Fruit fly (Drosophila melanogaster) whole organism, embryonic: ENCODE results near the gene cl.

ENCODE experiments used
- Atf6 ChIP-seq: fragments of 200-800 bp; sonication (Bioruptor generic); IDR thresholded peaks from 2 replicates; pipeline ENCODE4 v1.3.6; 2022; ENCODE audit warnings: missing biosample characterization, missing genetic modification characterization
- Bgb ChIP-seq: fragments of 200-800 bp; sonication (Bioruptor generic); IDR thresholded peaks from 2 replicates; pipeline ENCODE4 v1.3.6; 2022; ENCODE audit warnings: missing biosample characterization, missing genetic modification characterization; ENCODE audit not compliant: partially characterized antibody
- Bteb2 ChIP-seq: fragments of 200-800 bp; sonication (Bioruptor generic); optimal IDR thresholded peaks from 2 replicates; lab custom pipeline; 2016; ENCODE audit warnings: missing biosample characterization, missing genetic modification characterization
- CG10274 ChIP-seq: fragments of 200-800 bp; sonication (Bioruptor generic); optimal IDR thresholded peaks from 3 replicates; lab custom pipeline; 2017; ENCODE audit warnings: missing biosample characterization, mild to moderate bottlenecking, missing genetic modification characterization
- CG10979 ChIP-seq: fragments of 200-800 bp; sonication (Bioruptor generic); optimal IDR thresholded peaks from 2 replicates; lab custom pipeline; 2018; ENCODE audit warnings: missing biosample characterization, mild to moderate bottlenecking, missing genetic modification characterization, moderate library complexity
- CG11085 ChIP-seq: fragments of 200-800 bp; sonication (Bioruptor generic); IDR thresholded peaks from 2 replicates; pipeline ENCODE4 v1.3.6; 2022; ENCODE audit warnings: missing biosample characterization, missing genetic modification characterization
- CG11560 ChIP-seq: fragments of 200-800 bp; sonication (Bioruptor generic); IDR thresholded peaks from 3 replicates; pipeline ENCODE4 v1.3.6; 2022; ENCODE audit warnings: missing biosample characterization, missing genetic modification characterization
- CG14860 ChIP-seq: fragments of 200-800 bp; sonication (Bioruptor generic); IDR thresholded peaks from 3 replicates; pipeline ENCODE4 v1.3.6; 2022; ENCODE audit warnings: missing biosample characterization, missing genetic modification characterization; ENCODE audit not compliant: partially characterized antibody
- CG18476 ChIP-seq: fragments of 200-800 bp; sonication (Bioruptor generic); optimal IDR thresholded peaks from 2 replicates; lab custom pipeline; 2016; ENCODE audit warnings: missing biosample characterization, mild to moderate bottlenecking, missing genetic modification characterization
- CG2129 ChIP-seq: fragments of 200-800 bp; sonication (Bioruptor generic); IDR thresholded peaks from 2 replicates; pipeline ENCODE4 v1.3.6; 2022; ENCODE audit warnings: missing biosample characterization, missing genetic modification characterization; ENCODE audit not compliant: partially characterized antibody
- CG2875 ChIP-seq: fragments of 200-800 bp; sonication (Bioruptor generic); optimal IDR thresholded peaks from 2 replicates; lab custom pipeline; 2017; ENCODE audit warnings: missing biosample characterization, mild to moderate bottlenecking, missing genetic modification characterization, missing genetic modification reagents
- CG31441 ChIP-seq: fragments of 200-800 bp; sonication (Bioruptor generic); IDR thresholded peaks from 2 replicates; pipeline ENCODE4 v1.3.6; 2022; ENCODE audit warnings: missing biosample characterization, missing genetic modification characterization
- CG3407 ChIP-seq: fragments of 200-800 bp; sonication (Bioruptor generic); optimal IDR thresholded peaks from 2 replicates; lab custom pipeline; 2018; ENCODE audit warnings: missing biosample characterization, mild to moderate bottlenecking, missing genetic modification characterization
- CG3995 ChIP-seq: fragments of 200-800 bp; sonication (Bioruptor generic); optimal IDR thresholded peaks from 3 replicates; lab custom pipeline; 2016; ENCODE audit warnings: missing biosample characterization, missing genetic modification characterization
- CG5953 ChIP-seq: fragments of 200-800 bp; sonication (Bioruptor generic); IDR thresholded peaks from 2 replicates; pipeline ENCODE4 v1.3.6; 2022; ENCODE audit warnings: missing biosample characterization, missing genetic modification characterization
- CG6254 ChIP-seq: fragments of 200-800 bp; sonication (Bioruptor generic); optimal IDR thresholded peaks from 3 replicates; lab custom pipeline; 2017; ENCODE audit warnings: mild to moderate bottlenecking, missing biosample characterization, missing genetic modification reagents, missing genetic modification characterization
- CG6272 ChIP-seq: fragments of 200-800 bp; sonication (Bioruptor generic); IDR thresholded peaks from 2 replicates; pipeline ENCODE4 v1.3.6; 2022; ENCODE audit warnings: missing biosample characterization, missing genetic modification characterization
- CG8924 ChIP-seq: fragments of 200-800 bp; optimal IDR thresholded peaks from 3 replicates; lab custom pipeline; 2019; ENCODE audit warnings: missing biosample characterization, mild to moderate bottlenecking, missing genetic modification characterization, moderate library complexity
- CG8944 ChIP-seq: fragments of 200-800 bp; sonication (Bioruptor generic); optimal IDR thresholded peaks from 3 replicates; lab custom pipeline; 2016; ENCODE audit warnings: missing biosample characterization, missing genetic modification characterization
- CG9437 ChIP-seq: fragments of 200-800 bp; sonication (Bioruptor generic); optimal IDR thresholded peaks from 2 replicates; lab custom pipeline; 2018; ENCODE audit warnings: missing biosample characterization, mild to moderate bottlenecking, missing genetic modification characterization
- CG9609 ChIP-seq: fragments of 200-800 bp; sonication (Bioruptor generic); optimal IDR thresholded peaks from 3 replicates; lab custom pipeline; 2016; ENCODE audit warnings: missing biosample characterization, missing genetic modification characterization
- Dad ChIP-seq: fragments of 200-800 bp; sonication (Bioruptor generic); optimal IDR thresholded peaks from 3 replicates; lab custom pipeline; 2016; ENCODE audit warnings: missing biosample characterization, missing genetic modification characterization
- Deaf1 ChIP-seq: fragments of 200-800 bp; optimal IDR thresholded peaks from 3 replicates; lab custom pipeline; 2019; ENCODE audit warnings: missing biosample characterization, mild to moderate bottlenecking, missing genetic modification characterization, moderate library complexity
- Dll ChIP-seq: fragments of 200-800 bp; sonication (Bioruptor generic); IDR thresholded peaks from 4 replicates; pipeline ENCODE4 v1.3.6; 2022; ENCODE audit warnings: missing biosample characterization, missing genetic modification characterization; ENCODE audit not compliant: partially characterized antibody
- Hand ChIP-seq: fragments of 200-800 bp; sonication (Bioruptor generic); optimal IDR thresholded peaks from 2 replicates; lab custom pipeline; 2017; ENCODE audit warnings: mild to moderate bottlenecking, missing biosample characterization, missing genetic modification reagents, missing genetic modification characterization
- MESR4 ChIP-seq: fragments of 200-800 bp; sonication (Bioruptor generic); optimal IDR thresholded peaks from 2 replicates; lab custom pipeline; 2018; ENCODE audit warnings: missing biosample characterization, mild to moderate bottlenecking, missing genetic modification characterization, moderate library complexity
- Oaz ChIP-seq: fragments of 200-800 bp; sonication (Bioruptor generic); IDR thresholded peaks from 2 replicates; pipeline ENCODE4 v1.3.6; 2022; ENCODE audit warnings: missing biosample characterization, missing genetic modification characterization
- PHDP ChIP-seq: fragments of 200-800 bp; sonication (Bioruptor generic); optimal IDR thresholded peaks from 3 replicates; lab custom pipeline; 2018; ENCODE audit warnings: missing biosample characterization, mild to moderate bottlenecking, missing genetic modification characterization, moderate library complexity
- Ravus ChIP-seq: fragments of 200-800 bp; sonication (Bioruptor generic); IDR thresholded peaks from 2 replicates; pipeline ENCODE4 v1.3.6; 2022; ENCODE audit warnings: missing biosample characterization, missing genetic modification characterization
- Stat92E ChIP-seq, 3 experiments: fragments of >200 bp in 2 of 3; fragments of 200-800 bp in 1 of 3; sonication (Bioruptor generic) in 1 of 3; optimal IDR thresholded peaks; 2 replicates each; lab custom pipeline; 2017 to 2019; ENCODE audit warnings: missing biosample characterization in 3 of 3, missing genetic modification characterization in 3 of 3, mild to moderate bottlenecking in 1 of 3, moderate library complexity in 1 of 3
- bab2 ChIP-seq: fragments of 200-800 bp; sonication (Bioruptor generic); optimal IDR thresholded peaks from 2 replicates; lab custom pipeline; 2016; ENCODE audit warnings: missing biosample characterization, missing genetic modification characterization
- btn ChIP-seq: fragments of 200-800 bp; sonication (Bioruptor generic); optimal IDR thresholded peaks from 2 replicates; lab custom pipeline; 2016; ENCODE audit warnings: missing biosample characterization, missing genetic modification characterization
- chinmo ChIP-seq: fragments of 200-800 bp; sonication (Bioruptor generic); IDR thresholded peaks from 4 replicates; pipeline ENCODE4 v1.3.6; 2022; ENCODE audit warnings: missing biosample characterization, missing genetic modification characterization; ENCODE audit not compliant: partially characterized antibody
- chm ChIP-seq: fragments of 200-800 bp; sonication (Bioruptor generic); IDR thresholded peaks from 2 replicates; pipeline ENCODE4 v1.3.6; 2022; ENCODE audit warnings: missing biosample characterization, missing genetic modification characterization
- dm ChIP-seq: fragments of 200-800 bp; sonication (Bioruptor generic); optimal IDR thresholded peaks from 3 replicates; lab custom pipeline; 2016; ENCODE audit warnings: missing biosample characterization, missing genetic modification characterization
- dpn ChIP-seq, 2 experiments: fragments of 200-800 bp; sonication (Bioruptor generic); optimal IDR thresholded peaks; 3 replicates each; lab custom pipeline; 2016; ENCODE audit warnings: missing biosample characterization in 2 of 2, missing genetic modification characterization in 2 of 2
- ems ChIP-seq: fragments of 200-800 bp; sonication (Bioruptor generic); optimal IDR thresholded peaks from 3 replicates; lab custom pipeline; 2016; ENCODE audit warnings: missing biosample characterization, missing genetic modification characterization
- fd102C ChIP-seq: fragments of 200-800 bp; sonication (Bioruptor generic); optimal IDR thresholded peaks from 2 replicates; lab custom pipeline; 2018; ENCODE audit warnings: missing biosample characterization, mild to moderate bottlenecking, missing genetic modification characterization, moderate library complexity
- h ChIP-seq: fragments of >200 bp; optimal IDR thresholded peaks from 2 replicates; lab custom pipeline; 2017
- ind ChIP-seq: fragments of 200-800 bp; sonication (Bioruptor generic); optimal IDR thresholded peaks from 3 replicates; lab custom pipeline; 2016; ENCODE audit warnings: missing biosample characterization, missing genetic modification characterization
- inv ChIP-seq: fragments of 200-800 bp; sonication (Bioruptor generic); IDR thresholded peaks from 2 replicates; pipeline ENCODE4 v1.3.6; 2022; ENCODE audit warnings: missing biosample characterization, missing genetic modification characterization; ENCODE audit not compliant: partially characterized antibody
- mam ChIP-seq: fragments of 200-800 bp; sonication (Bioruptor generic); optimal IDR thresholded peaks from 3 replicates; lab custom pipeline; 2016; ENCODE audit warnings: missing biosample characterization, missing genetic modification characterization
- pfk ChIP-seq: fragments of 200-800 bp; sonication (Bioruptor generic); optimal IDR thresholded peaks from 2 replicates; lab custom pipeline; 2018; ENCODE audit warnings: missing biosample characterization, mild to moderate bottlenecking, missing genetic modification characterization, moderate library complexity
- psq ChIP-seq: fragments of 200-800 bp; sonication (Bioruptor generic); optimal IDR thresholded peaks from 2 replicates; lab custom pipeline; 2017; ENCODE audit warnings: missing biosample characterization, missing genetic modification characterization
- ranshi ChIP-seq: fragments of 200-800 bp; sonication (Bioruptor generic); IDR thresholded peaks from 2 replicates; pipeline ENCODE4 v1.3.6; 2022; ENCODE audit warnings: missing biosample characterization, missing genetic modification characterization
- sd ChIP-seq: fragments of 200-800 bp; sonication (Bioruptor generic); optimal IDR thresholded peaks from 3 replicates; lab custom pipeline; 2018; ENCODE audit warnings: missing biosample characterization, mild to moderate bottlenecking, missing genetic modification characterization, moderate library complexity
- ssp ChIP-seq: fragments of 200-800 bp; sonication (Bioruptor generic); IDR thresholded peaks from 2 replicates; pipeline ENCODE4 v1.3.6; 2022; ENCODE audit warnings: missing biosample characterization, missing genetic modification characterization
- tio ChIP-seq: fragments of 200-800 bp; sonication (Bioruptor generic); optimal IDR thresholded peaks from 2 replicates; lab custom pipeline; 2017; ENCODE audit warnings: missing biosample characterization, missing genetic modification characterization, inconsistent platforms
- usp ChIP-seq: fragments of >200 bp; optimal IDR thresholded peaks from 2 replicates; lab custom pipeline; 2017; ENCODE audit warnings: missing biosample characterization, missing genetic modification characterization
- zfh2 ChIP-seq: fragments of 200-800 bp; sonication (Bioruptor generic); optimal IDR thresholded peaks from 2 replicates; lab custom pipeline; 2016; ENCODE audit warnings: missing biosample characterization, missing genetic modification characterization

The cl gene

DNA sequence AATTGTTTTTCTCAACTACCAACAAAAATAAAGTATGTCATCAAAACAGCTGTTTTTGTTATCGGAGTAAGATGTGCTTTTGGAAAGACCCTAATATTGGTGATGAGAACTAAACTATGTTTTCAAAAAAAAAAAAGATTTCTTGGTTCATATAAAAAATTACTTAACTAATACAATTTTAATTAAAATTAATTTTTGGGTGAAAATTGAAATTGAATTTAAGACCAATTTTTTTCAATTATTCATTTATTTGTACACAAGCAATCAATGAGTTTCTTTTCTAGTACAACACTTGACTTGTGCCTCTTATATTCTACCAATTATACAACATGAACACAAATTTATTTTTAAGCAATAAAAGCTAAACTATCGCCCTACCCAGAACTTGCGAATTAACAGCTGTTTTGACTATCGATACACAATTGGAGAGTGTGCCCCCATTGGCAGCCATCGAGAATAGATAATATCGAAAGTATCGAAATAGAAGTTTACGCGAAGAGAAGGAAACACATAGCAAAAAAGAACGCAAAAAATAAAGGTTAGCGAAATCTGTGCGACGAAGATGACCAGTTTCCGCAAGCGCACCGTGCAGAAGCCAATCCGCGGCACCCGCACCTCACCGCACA is 4.0 kb downstream of the cl start, which contains the start of the genes Vps52 and Elp4 (continued):
- TF ChIP-seq CG10274 (peak; percentile 12), CG9437 (GFP tag; lab: Kevin White, UChicago) (peak; percentile 65), btn (no peak), bab2 (GFP tag; lab: Kevin White, UChicago) (peak; percentile 49), Hand (GFP tag; lab: Kevin White, UChicago) (peak; percentile 29), tio (GFP tag; lab: Kevin White, UChicago) (no peak), CG10979 (tag; lab: Kevin White, UChicago) (peak; percentile 65), Atf6 (peak; percentile 75), PHDP (tag; lab: Kevin White, UChicago) (peak; percentile 77), Ravus (GFP tag; lab: Robert Waterston, UW) (no peak; the same call in 1 of the 2 replicates), CG18476 (no peak), CG11085 (GFP tag; lab: Robert Waterston, UW) (peak; percentile 57; the same call in 1 of the 2 replicates), CG6272 (GFP tag; lab: Robert Waterston, UW) (0 out of 2 replicates have a peak, but pooled peaks have one; percentile 20), MESR4 (peak; percentile 24), ranshi (GFP tag; lab: Robert Waterston, UW) (peak; percentile 57; the same call in 1 of the 2 replicates), dpn (GFP tag; optimal IDR thresholded peaks at IDR 0.05; lab: Kevin White, UChicago) (peak; percentile 65 to 74), Stat92E (GFP tag; optimal IDR thresholded peaks at IDR 0.05; lab: Kevin White, UChicago) (no peak), zfh2 (GFP tag; lab: Kevin White, UChicago) (peak; percentile 64), CG3995 (GFP tag; lab: Kevin White, UChicago) (peak; percentile 19), h (lab: Kevin White, UChicago) (no peak), usp (GFP tag; lab: Kevin White, UChicago) (no peak), chinmo (GFP tag; lab: Robert Waterston, UW) (0 out of 4 replicates have a peak, but pooled peaks have one; percentile 55), inv (peak; percentile 64), CG8944 (GFP tag; lab: Kevin White, UChicago) (peak; percentile 25), CG14860 (GFP tag; lab: Robert Waterston, UW) (peak; percentile 72; the same call in 2 of the 3 replicates), sd (tag; lab: Kevin White, UChicago) (no peak), Oaz (GFP tag; lab: Robert Waterston, UW) (no peak), Bteb2 (GFP tag; lab: Kevin White, UChicago) (peak; percentile 68), CG6254 (GFP tag; lab: Kevin White, UChicago) (peak; percentile 18), fd102C (GFP tag; lab: Kevin White, UChicago) (no peak), CG9609 (GFP tag; lab: Kevin White, UChicago) (peak; percentile 50), ssp (GFP tag; lab: Robert Waterston, UW) (peak; percentile 80), Deaf1 (tag; lab: Kevin White, UChicago) (peak; percentile 51), Dad (peak; percentile 10), ind (GFP tag; lab: Kevin White, UChicago) (peak; percentile 78), CG8924 (peak; percentile 78), mam (GFP tag; lab: Kevin White, UChicago) (peak; percentile 58), psq (GFP tag; lab: Kevin White, UChicago) (peak; percentile 68)

DNA sequence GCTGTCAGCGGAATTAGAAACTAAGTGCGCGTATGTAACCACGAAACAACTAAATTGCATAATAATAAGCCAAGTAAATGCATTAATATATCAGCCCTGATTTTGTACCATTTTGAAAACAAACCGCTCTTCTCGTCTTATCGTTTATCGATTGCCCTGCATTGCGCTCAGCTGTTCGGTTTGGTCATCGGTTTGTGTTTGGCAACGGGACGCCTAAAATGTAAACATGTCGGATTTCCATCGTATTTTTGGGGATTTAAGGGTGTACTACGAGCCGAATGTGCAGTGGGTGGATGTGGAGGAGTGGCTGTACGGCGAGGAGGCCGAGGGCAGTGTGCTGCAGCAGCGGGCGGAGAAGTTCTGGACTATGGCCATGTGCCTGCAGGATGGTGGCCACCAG is 5.8 kb downstream of the cl start, which contains the start of gene Cap-D3:
Cap-D3 (plus strand) TSS at position 183 of the 400 bp plus-strand sequence.
- TF ChIP-seq pfk = no peak
- TF ChIP-seq Bgb = peak; percentile 60
- TF ChIP-seq ems (GFP tag; lab: Kevin White, UChicago) = no peak
- peak; percentile 71; the same call in 1 of the 4 replicates for TF ChIP-seq chinmo (GFP tag; lab: Robert Waterston, UW)
- TF ChIP-seq Dll = peak; percentile 45; the same call in 2 of the 4 replicates
- no peak for TF ChIP-seq CG3407
- 0 out of 2 replicates have a peak, but pooled peaks have one; percentile 12 for TF ChIP-seq CG2129
- TF ChIP-seq CG2875 = no peak
- no peak for TF ChIP-seq CG11560 (tag; lab: Robert Waterston, UW)
- no peak for TF ChIP-seq CG31441 (GFP tag; lab: Robert Waterston, UW)
- TF ChIP-seq dm (GFP tag; lab: Kevin White, UChicago) = no peak
- TF ChIP-seq chm (GFP tag; lab: Robert Waterston, UW) = no peak
- TF ChIP-seq MESR4 = peak; percentile 27
- TF ChIP-seq CG5953 (GFP tag; lab: Robert Waterston, UW) = no peak
